Fruit fly (Drosophila melanogaster): ENCODE data around the gene Dhc1.
A peak's percentile ranks its signal among the peaks of the same experiment; 100 is the strongest.

The Dhc1 gene

DNA sequence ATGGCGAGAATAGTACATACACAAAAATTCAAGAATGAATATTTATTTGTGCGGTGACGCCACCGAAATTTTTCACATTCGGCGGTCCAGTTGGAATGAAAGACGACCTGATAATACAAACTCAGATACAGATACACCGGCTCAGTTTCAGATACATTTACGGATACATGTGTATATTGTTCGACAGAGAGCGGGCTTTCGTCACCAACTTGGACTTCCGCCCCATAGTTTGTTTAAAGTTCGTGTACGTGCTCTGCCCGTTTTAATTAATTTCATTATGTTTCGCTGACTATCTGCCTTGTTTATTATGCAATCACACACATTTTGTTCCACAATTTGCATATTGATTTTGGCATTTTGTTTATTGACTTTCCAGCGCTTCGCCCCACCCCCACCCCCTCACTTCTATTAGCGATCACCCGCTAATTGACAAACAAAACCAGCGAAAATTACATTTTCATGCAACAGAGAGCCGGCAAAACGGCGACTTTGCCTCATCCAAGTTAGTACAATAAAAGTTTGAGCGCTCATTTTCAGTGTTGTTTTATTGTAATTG lies 26.8 kb upstream of the Dhc1 start:
- TF ChIP-seq CG6765 (GFP tag; optimal IDR thresholded peaks at IDR 0.05): peak; percentile 48
- no peak for TF ChIP-seq nau (GFP tag; optimal IDR thresholded peaks at IDR 0.05)
- TF ChIP-seq CHES-1-like (GFP tag; optimal IDR thresholded peaks at IDR 0.05): peak; percentile 42
- TF ChIP-seq lilli (GFP tag; optimal IDR thresholded peaks at IDR 0.05): no peak
- peak; percentile 15 for TF ChIP-seq Dip3 (GFP tag; optimal IDR thresholded peaks at IDR 0.05)
- no peak for TF ChIP-seq ssp (GFP tag; IDR thresholded peaks at IDR 0.05)
- peak; percentile 10 for TF ChIP-seq cwo (GFP tag; optimal IDR thresholded peaks at IDR 0.05)
- no peak for TF ChIP-seq NK7.1 (GFP tag; optimal IDR thresholded peaks at IDR 0.05)
- TF ChIP-seq mam (GFP tag; optimal IDR thresholded peaks at IDR 0.05): peak; percentile 21
- peak; percentile 22 for TF ChIP-seq CG6854 (GFP tag; optimal IDR thresholded peaks at IDR 0.05)
- peak; percentile 31 for TF ChIP-seq gro (GFP tag; optimal IDR thresholded peaks at IDR 0.05)
- TF ChIP-seq Vsx1 (GFP tag; optimal IDR thresholded peaks at IDR 0.05): peak; percentile 22
- TF ChIP-seq mirr (GFP tag; optimal IDR thresholded peaks at IDR 0.05): peak; percentile 86
- TF ChIP-seq CG8281 (tag; optimal IDR thresholded peaks at IDR 0.05): peak; percentile 1
- peak; percentile 51 for TF ChIP-seq CG1233 (GFP tag; optimal IDR thresholded peaks at IDR 0.05)
- peak; percentile 20 for TF ChIP-seq CG31365 (tag; optimal IDR thresholded peaks at IDR 0.05)
- TF ChIP-seq CG12769 (tag; optimal IDR thresholded peaks at IDR 0.05): peak; percentile 57
- TF ChIP-seq Hsf (GFP tag; optimal IDR thresholded peaks at IDR 0.05): no peak
- peak in 1 of 2 experiments; percentile 23 for TF ChIP-seq Hr51 (GFP tag; optimal IDR thresholded peaks at IDR 0.05)
- TF ChIP-seq CG13123 (GFP tag; optimal IDR thresholded peaks at IDR 0.05): peak; percentile 0
- peak; percentile 17 for TF ChIP-seq Oli (tag; optimal IDR thresholded peaks at IDR 0.05)
- TF ChIP-seq ftz-f1 (GFP tag; optimal IDR thresholded peaks at IDR 0.05): no peak
- TF ChIP-seq CG7987 (GFP tag; optimal IDR thresholded peaks at IDR 0.05): peak; percentile 0
- TF ChIP-seq danr (GFP tag; IDR thresholded peaks at IDR 0.05): no peak
- peak; percentile 32 for TF ChIP-seq bab2 (GFP tag; optimal IDR thresholded peaks at IDR 0.05)
- no peak for TF ChIP-seq bigmax (GFP tag; optimal IDR thresholded peaks at IDR 0.05)
- TF ChIP-seq Myb (GFP tag; optimal IDR thresholded peaks at IDR 0.05): peak; percentile 2
- peak in 1 of 2 experiments; percentile 23 for TF ChIP-seq dpn (GFP tag; optimal IDR thresholded peaks at IDR 0.05)
- TF ChIP-seq Nf-YB (GFP tag; optimal IDR thresholded peaks at IDR 0.05): peak; percentile 8
- TF ChIP-seq kay (GFP tag; optimal IDR thresholded peaks at IDR 0.05): peak; percentile 42
- TF ChIP-seq CG4328 (GFP tag; optimal IDR thresholded peaks at IDR 0.05): peak; percentile 16
- TF ChIP-seq H15 (GFP tag; IDR thresholded peaks at IDR 0.05): no peak
- peak; percentile 44 for TF ChIP-seq Hmr (GFP tag; optimal IDR thresholded peaks at IDR 0.05)
- TF ChIP-seq schlank (tag; optimal IDR thresholded peaks at IDR 0.05): peak; percentile 28
- peak; percentile 51 for TF ChIP-seq CG17359 (tag; optimal IDR thresholded peaks at IDR 0.05)
- TF ChIP-seq wek (GFP tag; optimal IDR thresholded peaks at IDR 0.05): peak; percentile 55
- peak; percentile 3 for TF ChIP-seq abd-A (tag; optimal IDR thresholded peaks at IDR 0.05)
- TF ChIP-seq CoRest (tag; optimal IDR thresholded peaks at IDR 0.05): peak; percentile 27
- TF ChIP-seq exex (tag; optimal IDR thresholded peaks at IDR 0.05): no peak
- TF ChIP-seq scrt (GFP tag; optimal IDR thresholded peaks at IDR 0.05): peak; percentile 14
- peak; percentile 49 for TF ChIP-seq CG3163 (GFP tag; optimal IDR thresholded peaks at IDR 0.05)
- TF ChIP-seq CG13894 (tag; optimal IDR thresholded peaks at IDR 0.05): peak; percentile 45
- TF ChIP-seq CG15514 (GFP tag; optimal IDR thresholded peaks at IDR 0.05): peak; percentile 30
- TF ChIP-seq fd64A (GFP tag; optimal IDR thresholded peaks at IDR 0.05): no peak
- TF ChIP-seq Fer1 (GFP tag; optimal IDR thresholded peaks at IDR 0.05): peak; percentile 40
- peak; percentile 2 for TF ChIP-seq CG18599 (GFP tag; optimal IDR thresholded peaks at IDR 0.05)
- TF ChIP-seq fd3F (GFP tag; optimal IDR thresholded peaks at IDR 0.05): peak; percentile 51
- TF ChIP-seq gem (tag; optimal IDR thresholded peaks at IDR 0.05): peak; percentile 36
- no peak for TF ChIP-seq seq (GFP tag; IDR thresholded peaks at IDR 0.05)
